Comparison of ENCODE assay signal across 5 worm cellular contexts in the genomic region with DNA sequence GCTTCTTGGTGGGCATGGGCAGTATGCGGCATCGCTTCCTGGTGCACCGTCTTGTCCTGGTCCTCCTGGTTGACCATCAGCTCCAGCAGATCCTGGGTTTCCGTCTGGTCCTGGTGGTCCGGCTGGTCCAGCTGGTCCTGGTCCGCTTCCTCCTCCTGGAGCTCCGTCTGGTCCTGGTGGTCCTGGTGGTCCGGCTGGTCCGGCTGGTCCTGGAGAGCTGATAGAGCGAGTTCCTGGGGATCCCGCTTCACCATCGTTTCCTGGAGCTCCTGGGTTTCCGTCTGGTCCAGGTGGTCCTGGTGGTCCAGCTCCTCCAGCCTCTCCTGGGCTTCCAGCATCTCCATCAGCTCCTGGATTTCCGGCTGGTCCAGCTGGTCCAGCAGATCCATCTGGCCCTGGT.
A peak's percentile ranks its signal among the peaks of the same experiment; 100 is the strongest.
TF ChIP-seq lines count a peak whose summit lies in the region.

No protein-coding gene starts in this region.

TF ChIP-seq in whole organism, L1 larva, 84 proteins besides CTCF, POLR2A, EP300 and RAD21:
- TF ChIP-seq nhr-84 (tag; optimal IDR thresholded peaks at IDR 0.05; lab: Kevin White, UChicago) (no peak), ceh-8 (GFP tag; optimal IDR thresholded peaks at IDR 0.05; lab: Kevin White, UChicago) (peak; percentile 43), nhr-85 (tag; lab: Kevin White, UChicago) (no peak)

TF ChIP-seq in whole organism, L4 larva, 104 proteins besides CTCF, POLR2A, EP300 and RAD21:
- TF ChIP-seq jun-1 (tag; optimal IDR thresholded peaks at IDR 0.05; lab: Kevin White, UChicago) (no peak), nhr-102 (tag; optimal IDR thresholded peaks at IDR 0.05; lab: Kevin White, UChicago) (no peak), pqm-1 (tag; optimal IDR thresholded peaks at IDR 0.05; lab: Kevin White, UChicago) (no peak), set-16 (GFP tag; IDR thresholded peaks at IDR 0.05; lab: Robert Waterston, UW) (peak; percentile 97), nhr-42 (GFP tag; IDR thresholded peaks at IDR 0.05; lab: Robert Waterston, UW) (no peak)

TF ChIP-seq in whole organism, early embryonic, 17 proteins besides CTCF, POLR2A, EP300 and RAD21:
- TF ChIP-seq aly-1 (tag; optimal IDR thresholded peaks at IDR 0.05; lab: Kevin White, UChicago): peak; percentile 8
- no peak for TF ChIP-seq ets-7 (tag; optimal IDR thresholded peaks at IDR 0.05; lab: Kevin White, UChicago)

TF ChIP-seq in whole organism, late embryonic, 69 proteins besides CTCF, POLR2A, EP300 and RAD21:
- TF ChIP-seq mec-3 (tag; optimal IDR thresholded peaks at IDR 0.05; lab: Kevin White, UChicago; ENCODE audit: borderline replicate concordance) (peak; percentile 33), C08G9.2 (tag; optimal IDR thresholded peaks at IDR 0.05; lab: Kevin White, UChicago) (peak; percentile 32), tbx-2 (tag; optimal IDR thresholded peaks at IDR 0.05; lab: Kevin White, UChicago) (no peak), elt-4 (tag; optimal IDR thresholded peaks at IDR 0.05; lab: Kevin White, UChicago) (peak; percentile 18), dmd-4 (tag; optimal IDR thresholded peaks at IDR 0.05; lab: Kevin White, UChicago; ENCODE audit: borderline replicate concordance) (peak; percentile 9), zip-5 (tag; optimal IDR thresholded peaks at IDR 0.05; lab: Kevin White, UChicago) (no peak)

TF ChIP-seq in whole organism, young adult, 124 proteins besides CTCF, POLR2A, EP300 and RAD21:
- no peak for TF ChIP-seq atf-7 (tag; optimal IDR thresholded peaks at IDR 0.05; lab: Kevin White, UChicago)
- no peak for TF ChIP-seq C17E4.6 (GFP tag; IDR thresholded peaks at IDR 0.05; lab: Robert Waterston, UW)
- TF ChIP-seq K12H6.12 (tag; optimal IDR thresholded peaks at IDR 0.05; lab: Kevin White, UChicago): no peak
- no peak for TF ChIP-seq ZK185.1 (tag; optimal IDR thresholded peaks at IDR 0.05; lab: Kevin White, UChicago; ENCODE audit: poor library complexity, severe bottlenecking)
- TF ChIP-seq unc-62 (GFP tag; optimal IDR thresholded peaks at IDR 0.05; lab: Kevin White, UChicago): no peak
- peak; percentile 96 for TF ChIP-seq egrh-3 (GFP tag; IDR thresholded peaks at IDR 0.05; lab: Robert Waterston, UW)
- 0 out of 2 replicates have a peak, but pooled peaks have one; percentile 66 for TF ChIP-seq aptf-3 (GFP tag; IDR thresholded peaks at IDR 0.05; lab: Robert Waterston, UW)
- no peak for TF ChIP-seq nhr-179 (tag; optimal IDR thresholded peaks at IDR 0.05; lab: Kevin White, UChicago)
